Worm (Caenorhabditis elegans): Measurements from ENCODE around the gene C50F4.1.

DNA sequence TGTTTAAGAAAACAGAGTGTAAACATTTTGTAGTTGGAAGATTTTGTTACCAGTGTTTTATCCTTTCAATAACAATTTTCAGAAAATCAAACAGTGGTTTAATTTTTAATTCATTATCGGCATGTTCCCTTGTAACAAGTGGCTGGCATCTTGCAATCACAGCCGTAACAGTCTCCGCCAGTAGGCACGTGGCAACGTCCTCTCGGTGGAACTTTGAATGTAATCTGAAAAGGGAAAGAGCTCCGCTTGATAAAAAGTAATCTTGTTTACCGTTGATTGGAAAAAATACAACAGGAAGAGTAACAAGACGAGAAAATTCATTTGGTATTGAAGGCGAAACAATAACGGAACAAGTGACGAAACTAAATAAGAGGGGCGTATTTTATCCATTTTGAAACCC lies 37.2 kb upstream of the C50F4.1 start, which contains the start of gene K06A4.10:
- TF ChIP-seq egl-27 (tag; optimal IDR thresholded peaks at IDR 0.05): no peak
- TF ChIP-seq elt-1 (tag; optimal IDR thresholded peaks at IDR 0.05): no peak
